Fruit fly (Drosophila melanogaster) whole organism, prepupa: Measurements from ENCODE around the gene CG12728.
A peak's percentile ranks its signal among the peaks of the same experiment; 100 is the strongest.

Source experiments
- Blimp-1 ChIP-seq: fragments of 200-800 bp; sonication (Bioruptor generic); optimal IDR thresholded peaks from 3 replicates; lab custom pipeline; 2017; ENCODE audit warnings: missing biosample characterization, missing genetic modification characterization, mild to moderate bottlenecking, moderate library complexity, missing genetic modification reagents
- CG10631 ChIP-seq: fragments of 200-800 bp; sonication (Bioruptor generic); optimal IDR thresholded peaks from 2 replicates; lab custom pipeline; 2016; ENCODE audit warnings: missing biosample characterization, missing genetic modification characterization
- CG10669 ChIP-seq: fragments of 200-800 bp; sonication (Bioruptor generic); optimal IDR thresholded peaks from 3 replicates; lab custom pipeline; 2018; ENCODE audit warnings: missing biosample characterization, mild to moderate bottlenecking, missing genetic modification characterization, moderate library complexity
- CG11294 ChIP-seq: fragments of 200-800 bp; sonication (Bioruptor generic); IDR thresholded peaks from 2 replicates; pipeline ENCODE4 v1.3.6; 2022; ENCODE audit warnings: missing biosample characterization, missing genetic modification characterization
- CG11762 ChIP-seq: fragments of 200-800 bp; sonication (Bioruptor generic); optimal IDR thresholded peaks from 3 replicates; lab custom pipeline; 2016; ENCODE audit warnings: missing biosample characterization, missing genetic modification characterization; ENCODE audit not compliant: insufficient read depth
- CG11902 ChIP-seq: fragments of 200-800 bp; sonication (Bioruptor generic); optimal IDR thresholded peaks from 3 replicates; lab custom pipeline; 2016; ENCODE audit warnings: missing biosample characterization, missing genetic modification characterization
- CG1621 ChIP-seq: fragments of 200-800 bp; sonication (Bioruptor generic); optimal IDR thresholded peaks from 3 replicates; lab custom pipeline; 2018; ENCODE audit warnings: missing biosample characterization, mild to moderate bottlenecking, missing genetic modification characterization
- CG16779 ChIP-seq: fragments of 200-800 bp; sonication (Bioruptor generic); optimal IDR thresholded peaks from 3 replicates; lab custom pipeline; 2017; ENCODE audit warnings: missing biosample characterization, mild to moderate bottlenecking, missing genetic modification characterization
- CG3032 ChIP-seq: fragments of 200-800 bp; optimal IDR thresholded peaks from 2 replicates; lab custom pipeline; 2019; ENCODE audit warnings: missing biosample characterization, mild to moderate bottlenecking, missing genetic modification characterization, moderate library complexity
- CG31627 ChIP-seq: fragments of 200-800 bp; sonication (Bioruptor generic); optimal IDR thresholded peaks from 3 replicates; lab custom pipeline; 2016; ENCODE audit warnings: missing biosample characterization, missing genetic modification characterization
- CG34406 ChIP-seq: fragments of 200-800 bp; sonication (Bioruptor generic); optimal IDR thresholded peaks from 3 replicates; lab custom pipeline; 2016; ENCODE audit warnings: missing biosample characterization, missing genetic modification characterization
- CG4318 ChIP-seq: fragments of 200-800 bp; sonication (Bioruptor generic); optimal IDR thresholded peaks from 3 replicates; lab custom pipeline; 2017; ENCODE audit warnings: missing biosample characterization, mild to moderate bottlenecking, missing genetic modification characterization
- CG6163 ChIP-seq: fragments of 200-800 bp; sonication (Bioruptor generic); IDR thresholded peaks from 3 replicates; pipeline ENCODE4 v1.3.6; 2022; ENCODE audit warnings: missing biosample characterization, missing genetic modification characterization
- CG6276 ChIP-seq: fragments of 200-800 bp; sonication (Bioruptor generic); optimal IDR thresholded peaks from 2 replicates; lab custom pipeline; 2017; ENCODE audit warnings: missing biosample characterization, mild to moderate bottlenecking, missing genetic modification characterization
- CG6792 ChIP-seq: fragments of 200-800 bp; sonication (Bioruptor generic); optimal IDR thresholded peaks from 3 replicates; lab custom pipeline; 2016; ENCODE audit warnings: missing biosample characterization, missing genetic modification characterization
- CG6854 ChIP-seq: fragments of 200-800 bp; sonication (Bioruptor generic); optimal IDR thresholded peaks from 2 replicates; lab custom pipeline; 2017; ENCODE audit warnings: missing biosample characterization, mild to moderate bottlenecking, missing genetic modification characterization
- CG7368 ChIP-seq: fragments of 200-800 bp; sonication (Bioruptor generic); optimal IDR thresholded peaks from 3 replicates; lab custom pipeline; 2016; ENCODE audit warnings: missing biosample characterization, missing genetic modification characterization
- CG8119 ChIP-seq: fragments of 200-800 bp; sonication (Bioruptor generic); IDR thresholded peaks from 3 replicates; pipeline ENCODE4 v1.3.6; 2022; ENCODE audit warnings: missing biosample characterization, missing genetic modification characterization
- CG8632 ChIP-seq: fragments of 200-800 bp; sonication (Bioruptor generic); optimal IDR thresholded peaks from 3 replicates; lab custom pipeline; 2016; ENCODE audit warnings: missing biosample characterization, missing genetic modification characterization
- CG9139 ChIP-seq: fragments of 200-800 bp; sonication (Bioruptor generic); optimal IDR thresholded peaks from 3 replicates; lab custom pipeline; 2017; ENCODE audit warnings: missing biosample characterization, mild to moderate bottlenecking, missing genetic modification characterization
- Eip75B ChIP-seq: fragments of 200-800 bp; sonication (Bioruptor generic); optimal IDR thresholded peaks from 3 replicates; lab custom pipeline; 2016; ENCODE audit warnings: missing biosample characterization, missing genetic modification characterization
- Ets21C ChIP-seq: fragments of 200-800 bp; sonication (Bioruptor generic); optimal IDR thresholded peaks from 3 replicates; lab custom pipeline; 2016; ENCODE audit warnings: missing biosample characterization, missing genetic modification characterization
- Ets96B ChIP-seq: fragments of 200-800 bp; optimal IDR thresholded peaks from 2 replicates; lab custom pipeline; 2019; ENCODE audit warnings: missing biosample characterization, mild to moderate bottlenecking, missing genetic modification characterization, moderate library complexity
- Gug ChIP-seq: fragments of 200-800 bp; sonication (Bioruptor generic); IDR thresholded peaks from 2 replicates; pipeline ENCODE4 v1.3.6; 2022; ENCODE audit warnings: missing biosample characterization, missing genetic modification characterization
- Hr39 ChIP-seq: fragments of 200-800 bp; sonication (Bioruptor generic); optimal IDR thresholded peaks from 2 replicates; lab custom pipeline; 2016; ENCODE audit warnings: missing biosample characterization, missing genetic modification characterization
- Hr4 ChIP-seq: fragments of 200-800 bp; sonication (Bioruptor generic); optimal IDR thresholded peaks from 3 replicates; lab custom pipeline; 2016; ENCODE audit warnings: missing biosample characterization, missing genetic modification characterization
- Met ChIP-seq: fragments of 200-800 bp; sonication (Bioruptor generic); optimal IDR thresholded peaks from 3 replicates; lab custom pipeline; 2016; ENCODE audit warnings: missing biosample characterization, missing genetic modification characterization
- OdsH ChIP-seq: fragments of 200-800 bp; sonication (Bioruptor generic); optimal IDR thresholded peaks from 3 replicates; lab custom pipeline; 2016; ENCODE audit warnings: missing biosample characterization, missing genetic modification characterization
- Sox102F ChIP-seq: fragments of 200-800 bp; sonication (Bioruptor generic); optimal IDR thresholded peaks from 2 replicates; lab custom pipeline; 2016; ENCODE audit warnings: missing biosample characterization, mild to moderate bottlenecking, missing genetic modification characterization
- Sox14 ChIP-seq: fragments of 200-800 bp; sonication (Bioruptor generic); optimal IDR thresholded peaks from 3 replicates; lab custom pipeline; 2016; ENCODE audit warnings: missing biosample characterization, missing genetic modification characterization
- Sox15 ChIP-seq: fragments of 200-800 bp; sonication (Bioruptor generic); optimal IDR thresholded peaks from 3 replicates; lab custom pipeline; 2016; ENCODE audit warnings: missing biosample characterization, missing genetic modification characterization
- achi ChIP-seq: fragments of 200-800 bp; sonication (Bioruptor generic); optimal IDR thresholded peaks from 3 replicates; lab custom pipeline; 2016; ENCODE audit warnings: missing biosample characterization, missing genetic modification characterization
- acj6 ChIP-seq: fragments of 200-800 bp; sonication (Bioruptor generic); optimal IDR thresholded peaks from 3 replicates; lab custom pipeline; 2016; ENCODE audit warnings: missing biosample characterization, missing genetic modification characterization
- cyc ChIP-seq: fragments of 200-800 bp; sonication (Bioruptor generic); optimal IDR thresholded peaks from 3 replicates; lab custom pipeline; 2016; ENCODE audit warnings: missing biosample characterization, missing genetic modification characterization
- dac ChIP-seq: fragments of 200-800 bp; sonication (Bioruptor generic); optimal IDR thresholded peaks from 2 replicates; lab custom pipeline; 2017; ENCODE audit warnings: missing biosample characterization, mild to moderate bottlenecking, missing genetic modification characterization
- dsx ChIP-seq: fragments of 200-800 bp; optimal IDR thresholded peaks from 3 replicates; lab custom pipeline; 2019; ENCODE audit warnings: missing biosample characterization, mild to moderate bottlenecking, missing genetic modification characterization, moderate library complexity; ENCODE audit not compliant: poor library complexity, severe bottlenecking
- eg ChIP-seq: fragments of 200-800 bp; sonication (Bioruptor generic); IDR thresholded peaks from 3 replicates; pipeline ENCODE4 v1.3.6; 2022; ENCODE audit warnings: missing biosample characterization, missing genetic modification characterization
- esn ChIP-seq: fragments of 200-800 bp; sonication (Bioruptor generic); optimal IDR thresholded peaks from 2 replicates; lab custom pipeline; 2016; ENCODE audit warnings: missing biosample characterization, mild to moderate bottlenecking, missing genetic modification characterization, moderate library complexity
- fd59A ChIP-seq: fragments of 200-800 bp; sonication (Bioruptor generic); optimal IDR thresholded peaks from 2 replicates; lab custom pipeline; 2017; ENCODE audit warnings: missing biosample characterization, mild to moderate bottlenecking, missing genetic modification characterization, missing genetic modification reagents
- fd85E ChIP-seq: fragments of 200-800 bp; sonication (Bioruptor generic); optimal IDR thresholded peaks from 3 replicates; lab custom pipeline; 2016; ENCODE audit warnings: missing biosample characterization, missing genetic modification characterization
- net ChIP-seq: fragments of 200-800 bp; sonication (Bioruptor generic); optimal IDR thresholded peaks from 3 replicates; lab custom pipeline; 2016; ENCODE audit warnings: missing biosample characterization, missing genetic modification characterization
- pdm3 ChIP-seq: fragments of 200-800 bp; sonication (Bioruptor generic); optimal IDR thresholded peaks from 3 replicates; lab custom pipeline; 2016; ENCODE audit warnings: missing biosample characterization, missing genetic modification characterization
- salr ChIP-seq, 2 experiments: fragments of 200-800 bp; sonication (Bioruptor generic); optimal IDR thresholded peaks; 3 replicates each; lab custom pipeline; 2016 to 2018; ENCODE audit warnings: missing biosample characterization in 2 of 2, missing genetic modification characterization in 2 of 2, mild to moderate bottlenecking in 1 of 2
- spab ChIP-seq: fragments of 200-800 bp; sonication (Bioruptor generic); optimal IDR thresholded peaks from 2 replicates; lab custom pipeline; 2017; ENCODE audit warnings: missing biosample characterization, mild to moderate bottlenecking, missing genetic modification characterization, missing genetic modification reagents
- svp ChIP-seq: fragments of 200-800 bp; sonication (Bioruptor generic); peaks from one replicate; lab custom pipeline; 2016; ENCODE audit warnings: missing biosample characterization, missing genetic modification characterization
- topi ChIP-seq: fragments of 200-800 bp; sonication (Bioruptor generic); optimal IDR thresholded peaks from 3 replicates; lab custom pipeline; 2016; ENCODE audit warnings: missing biosample characterization, missing genetic modification characterization

CG12728 gene

DNA sequence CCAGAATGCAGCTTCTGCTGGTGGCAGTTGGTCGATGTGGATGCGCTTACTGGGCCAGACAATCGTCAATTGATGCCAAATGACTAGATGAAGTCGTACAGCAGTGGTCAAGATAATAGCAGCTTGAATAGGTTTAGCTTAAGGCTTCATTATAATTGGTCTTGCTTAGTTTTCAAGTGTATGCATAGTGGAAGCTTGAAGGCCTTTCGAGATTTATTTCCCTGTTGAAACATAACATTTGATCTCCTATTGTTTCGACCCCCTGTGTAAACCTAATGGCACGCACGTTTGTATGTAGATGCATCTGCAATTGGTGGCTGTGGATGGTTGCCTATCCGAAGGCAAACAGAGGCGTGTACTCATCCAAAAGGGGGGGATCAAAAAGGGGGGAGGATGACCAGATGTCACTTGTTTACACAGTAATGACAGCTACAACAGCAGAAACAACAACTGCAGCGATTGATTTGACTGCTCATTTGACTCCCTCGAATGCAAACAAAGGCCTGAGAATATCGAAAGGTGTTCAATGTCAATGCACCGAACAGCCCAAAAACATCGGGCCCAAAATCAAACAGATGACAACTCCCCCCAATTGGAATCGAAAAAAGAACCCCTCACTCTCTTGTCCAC, 25.8 kb downstream of the CG12728 start (continued):
- TF ChIP-seq CG16779 (peak; percentile 28), eg (GFP tag; lab: Robert Waterston, UW) (peak; percentile 92), Blimp-1 (GFP tag; lab: Kevin White, UChicago) (no peak), CG11902 (GFP tag; lab: Kevin White, UChicago) (no peak), dac (peak; percentile 53), topi (GFP tag; lab: Kevin White, UChicago) (peak; percentile 30), pdm3 (GFP tag; lab: Kevin White, UChicago) (peak; percentile 54), Ets21C (GFP tag; lab: Kevin White, UChicago) (no peak), CG9139 (GFP tag; lab: Kevin White, UChicago) (no peak)

- TF ChIP-seq CG10669 (GFP tag; lab: Kevin White, UChicago) = peak; percentile 9
- peak; percentile 31 for TF ChIP-seq pdm3 (GFP tag; lab: Kevin White, UChicago)
- TF ChIP-seq CG34406 (GFP tag; lab: Kevin White, UChicago) = peak; percentile 33
- peak; percentile 33 for TF ChIP-seq Gug (GFP tag; lab: Robert Waterston, UW)
- TF ChIP-seq Met (GFP tag; lab: Kevin White, UChicago) = peak; percentile 39
- TF ChIP-seq CG16779 = no peak
- no peak for TF ChIP-seq CG11762 (GFP tag; lab: Kevin White, UChicago)
- TF ChIP-seq net (GFP tag; lab: Kevin White, UChicago) = peak; percentile 27
- TF ChIP-seq CG3032 = peak; percentile 50
- no peak for TF ChIP-seq CG11902 (GFP tag; lab: Kevin White, UChicago)
- TF ChIP-seq CG1621 = no peak
- TF ChIP-seq OdsH (GFP tag; lab: Kevin White, UChicago) = peak; percentile 33
- TF ChIP-seq Sox15 (GFP tag; lab: Kevin White, UChicago) = no peak
- peak in 1 of 2 experiments; percentile 46 for TF ChIP-seq salr (GFP tag; optimal IDR thresholded peaks at IDR 0.05; lab: Kevin White, UChicago)
- TF ChIP-seq CG9139 (GFP tag; lab: Kevin White, UChicago) = no peak
- peak; percentile 18 for TF ChIP-seq Sox102F (GFP tag; lab: Kevin White, UChicago)
- peak; percentile 38 for TF ChIP-seq achi (GFP tag; lab: Kevin White, UChicago)
- peak; percentile 43 for TF ChIP-seq Hr4
- peak; percentile 25 for TF ChIP-seq CG31627 (GFP tag; lab: Kevin White, UChicago)
- TF ChIP-seq eg (GFP tag; lab: Robert Waterston, UW) = peak; percentile 27; the same call in 2 of the 3 replicates
- TF ChIP-seq acj6 (GFP tag; lab: Kevin White, UChicago) = peak; percentile 22
- TF ChIP-seq CG11294 (GFP tag; lab: Robert Waterston, UW) = no peak
- peak; percentile 27 for TF ChIP-seq dsx (GFP tag; lab: Kevin White, UChicago)
- peak; percentile 31 for TF ChIP-seq CG4318 (GFP tag; lab: Kevin White, UChicago)
- no peak for TF ChIP-seq CG6854 (GFP tag; lab: Kevin White, UChicago)
- TF ChIP-seq CG8119 (GFP tag; lab: Robert Waterston, UW) = 0 out of 3 replicates have a peak, but pooled peaks have one; percentile 22
- TF ChIP-seq Hr39 (GFP tag; lab: Kevin White, UChicago) = no peak
- peak; percentile 29 for TF ChIP-seq cyc (GFP tag; lab: Kevin White, UChicago)
- TF ChIP-seq Sox14 = no peak
- TF ChIP-seq Ets96B (tag; lab: Kevin White, UChicago) = peak; percentile 33
- peak; percentile 79 for TF ChIP-seq svp (GFP tag; lab: Kevin White, UChicago)
- peak; percentile 59 for TF ChIP-seq CG6163
- peak; percentile 40 for TF ChIP-seq topi (GFP tag; lab: Kevin White, UChicago)
- TF ChIP-seq CG7368 = no peak
- TF ChIP-seq CG8632 (GFP tag; lab: Kevin White, UChicago) = peak; percentile 31
- no peak for TF ChIP-seq Ets21C (GFP tag; lab: Kevin White, UChicago)
- peak; percentile 50 for TF ChIP-seq esn (GFP tag; lab: Kevin White, UChicago)
- no peak for TF ChIP-seq fd85E
- no peak for TF ChIP-seq Eip75B (GFP tag; lab: Kevin White, UChicago)
- TF ChIP-seq CG6276 (GFP tag; lab: Kevin White, UChicago) = no peak
- no peak for TF ChIP-seq dac
- no peak for TF ChIP-seq fd59A
- TF ChIP-seq CG10631 (GFP tag; lab: Kevin White, UChicago) = peak; percentile 46
- peak; percentile 19 for TF ChIP-seq spab
- TF ChIP-seq CG6792 = peak; percentile 34
Observed at dm6 chrX:5969860-5970665, 27.7 kb downstream of the CG12728 start.
